Fruit fly (Drosophila melanogaster): Measurements from ENCODE around the gene Obp8a.

Gene Obp8a

DNA sequence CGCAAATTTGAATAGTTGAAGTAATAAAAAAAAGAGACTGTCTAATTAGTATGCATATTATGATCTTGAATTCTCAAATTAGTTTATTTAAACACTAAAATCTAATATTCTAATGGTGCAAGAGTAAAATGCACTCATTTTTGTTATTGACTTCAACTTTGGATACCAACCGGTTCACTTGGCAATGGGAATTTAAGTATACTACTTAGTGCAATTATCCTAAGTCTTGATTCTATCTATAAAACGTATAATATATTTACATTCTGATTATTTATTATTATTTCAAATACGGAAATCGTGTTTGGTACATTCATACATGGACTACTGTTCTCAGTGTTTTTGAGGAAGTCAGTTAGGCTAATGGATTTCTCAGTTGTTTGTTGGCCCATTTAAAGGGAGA, 12.2 kb downstream of the Obp8a start, which contains the start of gene Gr8a:
Gene Gr8a (plus strand): TSS at position 301 of the 400 bp plus-strand sequence.
- TF ChIP-seq EcR (GFP tag; optimal IDR thresholded peaks at IDR 0.05) (no peak), CG13204 (GFP tag; optimal IDR thresholded peaks at IDR 0.05) (no peak), CG34367 (tag; optimal IDR thresholded peaks at IDR 0.05) (no peak), CG14655 (GFP tag; optimal IDR thresholded peaks at IDR 0.05) (no peak), CG17806 (tag; optimal IDR thresholded peaks at IDR 0.05) (no peak), gl (tag; optimal IDR thresholded peaks at IDR 0.05) (no peak), Snoo (tag; optimal IDR thresholded peaks at IDR 0.05) (no peak), CG32121 (GFP tag; IDR thresholded peaks at IDR 0.05) (no peak), CG10348 (GFP tag; IDR thresholded peaks at IDR 0.05) (no peak), CG8301 (tag; optimal IDR thresholded peaks at IDR 0.05) (no peak), rn (GFP tag; IDR thresholded peaks at IDR 0.05) (no peak), CG4496 (GFP tag; IDR thresholded peaks at IDR 0.05) (no peak), Ets98B (GFP tag; IDR thresholded peaks at IDR 0.05) (no peak), Pif1A (GFP tag; optimal IDR thresholded peaks at IDR 0.05) (no peak), CG9948 (tag; optimal IDR thresholded peaks at IDR 0.05) (no peak), Pif1B (GFP tag; optimal IDR thresholded peaks at IDR 0.05) (no peak), CG15710 (tag; optimal IDR thresholded peaks at IDR 0.05) (no peak), fd96Ca (GFP tag; IDR thresholded peaks at IDR 0.05) (no peak), D1 (tag; optimal IDR thresholded peaks at IDR 0.05) (no peak)

DNA sequence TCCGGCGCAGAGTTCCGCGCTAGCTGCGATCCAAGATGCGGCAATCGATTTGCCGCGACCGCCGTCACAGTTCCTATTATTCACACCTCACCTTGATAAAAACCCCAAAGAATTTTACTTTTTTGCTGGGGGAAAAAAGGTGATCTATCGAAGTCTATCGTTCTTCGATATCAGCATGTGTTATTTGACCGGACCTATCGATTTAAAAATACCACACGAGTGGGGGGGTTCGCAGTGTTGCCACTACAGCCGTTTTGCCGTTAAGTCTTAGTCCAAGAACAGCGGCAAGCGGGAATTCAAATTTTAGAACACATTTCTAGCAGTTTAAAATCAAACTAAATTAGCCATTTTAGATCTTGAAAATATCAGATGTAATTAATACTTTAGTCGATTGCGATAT, 17.5 kb downstream of the Obp8a start, which contains the start of gene CG12121:
Gene CG12121 (minus strand): TSS at position 180 of the 400 bp plus-strand sequence.
- no peak for TF ChIP-seq fd96Ca (GFP tag; IDR thresholded peaks at IDR 0.05)
- no peak for TF ChIP-seq CG17806 (tag; optimal IDR thresholded peaks at IDR 0.05)
- TF ChIP-seq CG12605 (GFP tag; IDR thresholded peaks at IDR 0.05) = no peak
- TF ChIP-seq CG34367 (tag; optimal IDR thresholded peaks at IDR 0.05) = no peak

DNA sequence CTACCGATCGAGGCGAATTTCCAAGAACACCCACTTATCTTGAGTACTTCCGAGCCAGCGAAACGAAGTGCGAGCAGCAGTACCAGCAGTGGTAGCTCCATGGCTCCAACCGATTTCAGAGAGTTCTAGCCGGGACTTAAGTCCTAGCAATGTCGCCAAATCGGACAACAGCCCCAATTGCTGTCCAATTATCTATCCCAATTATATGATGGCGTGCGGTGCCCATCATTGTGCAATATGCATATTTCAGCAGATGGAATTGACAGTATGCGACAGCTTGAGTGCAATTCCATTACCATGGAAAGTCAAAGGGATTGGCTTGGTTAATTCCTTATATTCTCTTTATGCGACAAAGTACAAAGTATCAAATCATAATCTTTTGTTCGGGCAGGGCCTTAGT, 21.8 kb downstream of the Obp8a start, which contains the start of gene Ir8a:
Gene Ir8a (minus strand): TSS at position 101 of the 400 bp plus-strand sequence.
- TF ChIP-seq Pif1B (GFP tag; optimal IDR thresholded peaks at IDR 0.05) = no peak
- TF ChIP-seq CG12605 (GFP tag; IDR thresholded peaks at IDR 0.05) = no peak
- no peak for TF ChIP-seq CG9948 (tag; optimal IDR thresholded peaks at IDR 0.05)
- TF ChIP-seq Ets98B (GFP tag; IDR thresholded peaks at IDR 0.05) = no peak
- TF ChIP-seq CG10348 (GFP tag; IDR thresholded peaks at IDR 0.05) = no peak
- TF ChIP-seq CG13204 (GFP tag; optimal IDR thresholded peaks at IDR 0.05) = no peak
- TF ChIP-seq CG14655 (GFP tag; optimal IDR thresholded peaks at IDR 0.05) = no peak
- no peak for TF ChIP-seq CG32121 (GFP tag; IDR thresholded peaks at IDR 0.05)
- TF ChIP-seq EcR (GFP tag; optimal IDR thresholded peaks at IDR 0.05) = no peak
- TF ChIP-seq CG8301 (tag; optimal IDR thresholded peaks at IDR 0.05) = no peak
- no peak for TF ChIP-seq Snoo (tag; optimal IDR thresholded peaks at IDR 0.05)
- TF ChIP-seq D1 (tag; optimal IDR thresholded peaks at IDR 0.05) = no peak
- TF ChIP-seq fd96Ca (GFP tag; IDR thresholded peaks at IDR 0.05) = no peak
- TF ChIP-seq Pif1A (GFP tag; optimal IDR thresholded peaks at IDR 0.05) = no peak
- TF ChIP-seq gl (tag; optimal IDR thresholded peaks at IDR 0.05) = no peak
- no peak for TF ChIP-seq CG4496 (GFP tag; IDR thresholded peaks at IDR 0.05)
- no peak for TF ChIP-seq CG15710 (tag; optimal IDR thresholded peaks at IDR 0.05)
- no peak for TF ChIP-seq CG34367 (tag; optimal IDR thresholded peaks at IDR 0.05)
- TF ChIP-seq CG8159 (tag; optimal IDR thresholded peaks at IDR 0.05) = no peak

DNA sequence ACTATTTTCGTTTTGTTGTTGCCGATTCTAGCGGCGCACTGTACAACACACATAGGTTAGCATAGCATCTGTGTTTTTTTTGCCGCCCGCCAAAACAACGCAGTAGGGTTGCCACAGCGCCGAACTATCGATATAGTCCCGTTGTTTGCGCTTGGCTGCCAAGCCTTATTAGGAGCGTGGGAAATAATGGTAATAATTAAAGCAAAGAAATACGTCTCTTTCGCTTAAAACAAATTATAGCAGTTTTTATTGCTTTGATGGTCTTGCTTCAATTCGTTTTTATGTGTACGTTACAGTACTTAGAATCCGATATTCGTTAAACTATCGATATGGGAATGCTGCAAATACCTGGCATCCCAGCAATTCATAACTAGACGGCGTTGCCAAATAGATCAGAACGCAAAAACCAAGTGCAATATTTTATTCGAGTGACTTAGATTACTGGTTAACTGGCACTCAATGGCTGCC, 28.8 kb downstream of the Obp8a start, which contains the start of the genes mxc and Larp7:
Gene mxc (minus strand): TSS at position 51 of the 468 bp plus-strand sequence.
Gene Larp7 (plus strand): TSS at position 401 of the 468 bp plus-strand sequence.
- TF ChIP-seq Ets98B (GFP tag; IDR thresholded peaks at IDR 0.05) = 0 out of 2 replicates have a peak, but pooled peaks have one; percentile 9
- no peak for TF ChIP-seq CG34367 (tag; optimal IDR thresholded peaks at IDR 0.05)
- no peak for TF ChIP-seq EcR (GFP tag; optimal IDR thresholded peaks at IDR 0.05)
- TF ChIP-seq CG32121 (GFP tag; IDR thresholded peaks at IDR 0.05) = no peak
- no peak for TF ChIP-seq rn (GFP tag; IDR thresholded peaks at IDR 0.05)
- TF ChIP-seq CG8301 (tag; optimal IDR thresholded peaks at IDR 0.05) = no peak
- TF ChIP-seq CG12605 (GFP tag; IDR thresholded peaks at IDR 0.05) = no peak
- no peak for TF ChIP-seq Pif1B (GFP tag; optimal IDR thresholded peaks at IDR 0.05)
- no peak for TF ChIP-seq gl (tag; optimal IDR thresholded peaks at IDR 0.05)
- TF ChIP-seq Snoo (tag; optimal IDR thresholded peaks at IDR 0.05) = no peak
- no peak for TF ChIP-seq D1 (tag; optimal IDR thresholded peaks at IDR 0.05)
- TF ChIP-seq CG13204 (GFP tag; optimal IDR thresholded peaks at IDR 0.05) = no peak
- TF ChIP-seq CG10348 (GFP tag; IDR thresholded peaks at IDR 0.05) = no peak
- no peak for TF ChIP-seq CG4496 (GFP tag; IDR thresholded peaks at IDR 0.05)
- TF ChIP-seq CG9948 (tag; optimal IDR thresholded peaks at IDR 0.05) = peak; percentile 13
- TF ChIP-seq CG14655 (GFP tag; optimal IDR thresholded peaks at IDR 0.05) = no peak
- peak; percentile 47; the same call in 1 of the 3 replicates for TF ChIP-seq fd96Ca (GFP tag; IDR thresholded peaks at IDR 0.05)
- no peak for TF ChIP-seq CG8159 (tag; optimal IDR thresholded peaks at IDR 0.05)
- TF ChIP-seq CG17806 (tag; optimal IDR thresholded peaks at IDR 0.05) = peak; percentile 9
- TF ChIP-seq CG15710 (tag; optimal IDR thresholded peaks at IDR 0.05) = peak; percentile 53
- no peak for TF ChIP-seq Pif1A (GFP tag; optimal IDR thresholded peaks at IDR 0.05)

dm6 chrX:9247171-9247783, 32.6 kb downstream of the Obp8a start, which contains the start of the genes amx and Dsor1:
Gene amx, minus strand, starts transcription at chrX:9247336.
Gene Dsor1, plus strand, starts transcription at chrX:9247342.
- TF ChIP-seq gl (tag; optimal IDR thresholded peaks at IDR 0.05) (no peak), D1 (tag; optimal IDR thresholded peaks at IDR 0.05) (no peak), Pif1B (GFP tag; optimal IDR thresholded peaks at IDR 0.05) (no peak), CG32121 (GFP tag; IDR thresholded peaks at IDR 0.05) (no peak), CG8159 (tag; optimal IDR thresholded peaks at IDR 0.05) (no peak), CG8301 (tag; optimal IDR thresholded peaks at IDR 0.05) (no peak), Snoo (tag; optimal IDR thresholded peaks at IDR 0.05) (no peak), Ets98B (GFP tag; IDR thresholded peaks at IDR 0.05) (no peak), fd96Ca (GFP tag; IDR thresholded peaks at IDR 0.05) (no peak), EcR (GFP tag; optimal IDR thresholded peaks at IDR 0.05) (no peak), CG12605 (GFP tag; IDR thresholded peaks at IDR 0.05) (no peak), rn (GFP tag; IDR thresholded peaks at IDR 0.05) (no peak), CG9948 (tag; optimal IDR thresholded peaks at IDR 0.05) (no peak), CG17806 (tag; optimal IDR thresholded peaks at IDR 0.05) (no peak), CG4496 (GFP tag; IDR thresholded peaks at IDR 0.05) (no peak), CG34367 (tag; optimal IDR thresholded peaks at IDR 0.05) (no peak), CG10348 (GFP tag; IDR thresholded peaks at IDR 0.05) (no peak)

All from whole organism, pupa.